Fruit fly (Drosophila melanogaster): ENCODE results near the gene Coq5.

Coq5 gene

DNA sequence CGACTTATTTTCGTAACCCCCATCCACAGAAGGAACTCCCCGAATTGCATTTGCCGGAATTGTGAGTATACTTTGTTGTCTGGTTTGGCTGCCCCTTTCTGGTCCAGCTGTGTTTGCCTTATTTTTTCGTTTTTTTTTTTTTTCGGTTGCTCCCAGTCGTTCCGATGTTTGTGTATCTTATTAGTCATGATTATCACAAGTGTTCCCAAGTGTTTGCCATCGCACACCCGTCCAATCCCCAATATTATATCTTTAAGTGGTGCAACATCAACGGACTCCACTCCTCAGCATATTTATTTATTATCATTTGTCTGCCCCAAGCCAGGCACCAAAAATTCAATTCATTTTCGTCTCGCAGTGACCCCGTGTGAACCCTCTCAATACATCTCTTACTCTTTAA is 34.9 kb upstream of the Coq5 start:
- TF ChIP-seq psq (optimal IDR thresholded peaks at IDR 0.05): no peak
- TF ChIP-seq ttk (optimal IDR thresholded peaks at IDR 0.05): no peak

- TF ChIP-seq psq (optimal IDR thresholded peaks at IDR 0.05) (no peak), Myc (optimal IDR thresholded peaks at IDR 0.05) (no peak), ttk (optimal IDR thresholded peaks at IDR 0.05) (no peak), h (optimal IDR thresholded peaks at IDR 0.05) (no peak), Sin3A (optimal IDR thresholded peaks at IDR 0.05) (no peak), insv (optimal IDR thresholded peaks at IDR 0.05) (no peak)
Measured at dm6 chrX:13228208-13228606, 33.9 kb upstream of the Coq5 start.

DNA sequence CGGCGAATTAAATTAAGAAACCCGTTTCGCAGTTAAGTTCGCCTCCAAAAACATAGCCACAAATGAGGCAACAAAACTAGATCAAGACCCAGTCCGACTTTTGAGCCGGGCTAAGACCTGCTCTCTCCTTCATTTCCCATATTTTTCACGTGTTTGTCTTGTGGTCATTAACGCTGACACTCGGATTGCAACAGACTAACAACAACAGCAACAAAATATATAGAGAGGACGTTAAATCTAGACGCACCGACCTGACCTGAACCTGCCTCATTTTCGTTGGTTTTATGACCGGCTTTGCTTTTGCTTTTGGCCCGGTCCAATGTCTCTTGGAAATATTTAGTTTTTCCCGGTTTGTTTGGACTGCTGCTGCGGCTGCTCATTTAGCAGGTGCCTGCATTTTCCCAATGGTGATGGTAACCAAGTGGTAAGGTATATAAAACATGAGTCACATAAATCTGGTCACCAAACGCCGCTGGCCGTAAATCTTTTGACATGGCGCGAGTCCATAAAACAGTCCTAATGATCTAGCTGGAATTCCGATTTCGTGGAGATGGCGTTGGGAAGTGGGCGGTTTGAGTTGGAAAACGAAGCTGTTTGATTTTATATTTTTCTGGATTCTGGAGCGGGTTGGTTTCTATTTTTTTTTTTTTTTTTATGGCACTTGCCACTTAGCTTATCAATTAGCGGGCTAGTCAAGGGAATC is 33.3 kb upstream of the Coq5 start:
- TF ChIP-seq insv (optimal IDR thresholded peaks at IDR 0.05) (no peak), Myc (optimal IDR thresholded peaks at IDR 0.05) (no peak), h (optimal IDR thresholded peaks at IDR 0.05) (no peak)

DNA sequence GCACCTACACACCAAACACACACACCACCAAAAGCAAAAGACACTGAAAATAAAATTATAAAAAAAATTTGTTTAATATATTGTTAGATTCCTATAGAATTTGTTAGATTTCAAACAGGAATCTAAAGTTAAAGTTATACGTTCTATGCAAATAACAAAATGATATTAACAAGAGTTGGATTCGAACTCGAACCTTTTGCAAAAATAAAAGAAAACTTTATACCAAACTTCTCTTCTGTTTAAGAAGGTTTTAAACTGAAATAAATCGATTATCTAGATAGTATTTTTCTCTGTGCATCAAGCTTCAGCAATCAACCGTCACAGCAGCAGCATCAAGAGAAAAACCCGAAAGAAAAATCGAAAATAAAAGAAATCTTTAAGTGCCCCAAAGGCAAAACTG is 32.1 kb upstream of the Coq5 start:
- TF ChIP-seq h (optimal IDR thresholded peaks at IDR 0.05): no peak
- no peak for TF ChIP-seq Sin3A (optimal IDR thresholded peaks at IDR 0.05)
- TF ChIP-seq ttk (optimal IDR thresholded peaks at IDR 0.05): no peak
- no peak for TF ChIP-seq insv (optimal IDR thresholded peaks at IDR 0.05)
- TF ChIP-seq Myc (optimal IDR thresholded peaks at IDR 0.05): no peak
- no peak for TF ChIP-seq psq (optimal IDR thresholded peaks at IDR 0.05)

- no peak for TF ChIP-seq psq (optimal IDR thresholded peaks at IDR 0.05)
- no peak for TF ChIP-seq Sin3A (optimal IDR thresholded peaks at IDR 0.05)
- TF ChIP-seq ttk (optimal IDR thresholded peaks at IDR 0.05): no peak
- no peak for TF ChIP-seq insv (optimal IDR thresholded peaks at IDR 0.05)
- no peak for TF ChIP-seq Myc (optimal IDR thresholded peaks at IDR 0.05)
- no peak for TF ChIP-seq h (optimal IDR thresholded peaks at IDR 0.05)
Measured at dm6 chrX:13224846-13225245, 30.5 kb upstream of the Coq5 start.

- no peak for TF ChIP-seq Myc (optimal IDR thresholded peaks at IDR 0.05)
- no peak for TF ChIP-seq Sin3A (optimal IDR thresholded peaks at IDR 0.05)
- TF ChIP-seq ttk (optimal IDR thresholded peaks at IDR 0.05): no peak
- no peak for TF ChIP-seq insv (optimal IDR thresholded peaks at IDR 0.05)
- no peak for TF ChIP-seq psq (optimal IDR thresholded peaks at IDR 0.05)
- TF ChIP-seq h (optimal IDR thresholded peaks at IDR 0.05): no peak
Measured at dm6 chrX:13221835-13222234, 27.5 kb upstream of the Coq5 start.

DNA sequence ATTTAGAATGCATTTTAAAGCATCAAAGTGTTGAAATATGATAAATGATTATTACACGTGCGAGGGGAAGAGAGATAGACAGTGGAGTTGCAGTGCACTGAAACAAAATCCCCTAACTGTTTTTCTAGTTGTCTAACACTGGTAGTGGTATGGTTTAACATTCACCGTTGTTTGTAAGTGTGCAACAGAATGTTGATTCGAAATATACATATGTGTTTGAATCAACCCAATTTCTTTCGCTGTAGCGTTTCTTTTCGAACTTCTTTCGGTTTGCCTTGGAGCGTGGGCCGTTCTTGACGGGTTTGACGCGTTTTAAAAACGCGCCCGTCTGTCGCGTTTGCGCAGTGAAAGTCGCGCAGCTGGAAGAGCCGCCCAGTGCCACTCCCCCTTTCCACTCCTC is 27.0 kb upstream of the Coq5 start:
- TF ChIP-seq Myc (optimal IDR thresholded peaks at IDR 0.05) (no peak), Sin3A (optimal IDR thresholded peaks at IDR 0.05) (no peak), h (optimal IDR thresholded peaks at IDR 0.05) (no peak), ttk (optimal IDR thresholded peaks at IDR 0.05) (no peak), psq (optimal IDR thresholded peaks at IDR 0.05) (no peak), insv (optimal IDR thresholded peaks at IDR 0.05) (no peak)

dm6 chrX:13220418-13220817 is 26.1 kb upstream of the Coq5 start:
- TF ChIP-seq insv (optimal IDR thresholded peaks at IDR 0.05) (no peak), h (optimal IDR thresholded peaks at IDR 0.05) (no peak), ttk (optimal IDR thresholded peaks at IDR 0.05) (no peak), psq (optimal IDR thresholded peaks at IDR 0.05) (no peak), Sin3A (optimal IDR thresholded peaks at IDR 0.05) (no peak), Myc (optimal IDR thresholded peaks at IDR 0.05) (no peak)

DNA sequence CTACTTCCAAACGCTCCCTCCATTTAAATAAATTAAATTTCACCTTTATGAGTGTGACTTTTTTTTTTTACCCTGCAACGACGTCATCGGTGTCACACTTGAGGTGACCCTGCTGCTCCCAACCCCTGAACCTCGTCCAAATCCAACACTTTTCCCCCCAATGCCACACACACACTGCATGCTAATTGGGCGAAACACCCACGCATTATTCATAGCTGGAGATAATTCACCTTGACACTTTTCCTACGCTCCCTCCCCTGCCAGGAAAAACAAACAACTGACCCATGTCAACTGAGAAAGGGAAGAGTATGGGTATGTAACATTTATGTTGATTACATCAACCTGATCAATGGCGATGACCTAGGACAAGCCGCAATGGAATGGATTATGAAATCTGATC is 24.9 kb upstream of the Coq5 start:
- no peak for TF ChIP-seq h (optimal IDR thresholded peaks at IDR 0.05)
- TF ChIP-seq Sin3A (optimal IDR thresholded peaks at IDR 0.05): no peak
- no peak for TF ChIP-seq psq (optimal IDR thresholded peaks at IDR 0.05)

DNA sequence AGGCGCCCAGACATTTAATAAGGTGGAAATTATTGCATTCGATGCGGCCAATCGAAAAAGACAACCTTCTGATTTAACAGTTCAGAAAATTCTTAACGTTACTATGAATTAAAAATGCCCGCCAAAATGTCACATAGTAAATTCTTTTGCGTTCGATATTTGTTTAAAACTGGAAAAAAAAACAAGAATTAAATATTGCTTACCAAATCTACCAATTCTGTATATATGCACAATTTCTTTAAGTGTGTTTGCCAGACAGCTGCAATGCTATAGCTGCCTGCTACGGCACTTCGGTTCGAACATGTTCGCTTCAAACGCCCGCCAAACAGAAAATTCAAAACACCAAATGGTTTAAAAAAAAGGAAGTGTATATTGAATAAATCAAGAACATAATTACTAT is 19.7 kb upstream of the Coq5 start:
- TF ChIP-seq ttk (optimal IDR thresholded peaks at IDR 0.05) (no peak), Sin3A (optimal IDR thresholded peaks at IDR 0.05) (no peak), h (optimal IDR thresholded peaks at IDR 0.05) (no peak), psq (optimal IDR thresholded peaks at IDR 0.05) (no peak), insv (optimal IDR thresholded peaks at IDR 0.05) (no peak), Myc (optimal IDR thresholded peaks at IDR 0.05) (no peak)

DNA sequence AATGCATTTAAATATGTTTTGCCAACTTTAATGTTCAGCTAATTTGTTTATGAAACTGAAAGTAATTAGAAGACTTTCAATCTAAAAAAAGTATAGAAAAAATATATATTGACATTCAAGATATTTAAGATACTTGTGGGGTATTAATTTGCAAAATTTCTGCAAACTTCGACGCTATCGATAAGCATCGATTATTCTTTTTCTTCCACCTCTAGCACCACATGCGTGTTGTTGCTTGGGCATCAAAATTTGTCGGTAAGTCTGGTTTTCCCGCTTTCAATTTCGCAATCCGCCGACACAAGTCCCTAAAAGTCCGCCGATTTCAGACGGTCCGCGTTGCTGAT is 17.8 kb upstream of the Coq5 start, which contains the start of gene REG:
Gene REG (plus strand): TSS at position 188 of the 344 bp plus-strand sequence.
- no peak for TF ChIP-seq ttk (optimal IDR thresholded peaks at IDR 0.05)
- TF ChIP-seq Myc (optimal IDR thresholded peaks at IDR 0.05): no peak
- no peak for TF ChIP-seq h (optimal IDR thresholded peaks at IDR 0.05)
- TF ChIP-seq insv (optimal IDR thresholded peaks at IDR 0.05): no peak
- TF ChIP-seq Sin3A (optimal IDR thresholded peaks at IDR 0.05): no peak
- TF ChIP-seq psq (optimal IDR thresholded peaks at IDR 0.05): no peak

dm6 chrX:13211357-13212137 is 17.2 kb upstream of the Coq5 start, which contains the start of gene sno:
Gene sno (minus strand): TSS chrX:13211674.
- no peak for TF ChIP-seq ttk (optimal IDR thresholded peaks at IDR 0.05)
- no peak for TF ChIP-seq Sin3A (optimal IDR thresholded peaks at IDR 0.05)
- no peak for TF ChIP-seq Myc (optimal IDR thresholded peaks at IDR 0.05)
- no peak for TF ChIP-seq h (optimal IDR thresholded peaks at IDR 0.05)
- no peak for TF ChIP-seq insv (optimal IDR thresholded peaks at IDR 0.05)
- TF ChIP-seq psq (optimal IDR thresholded peaks at IDR 0.05): no peak

DNA sequence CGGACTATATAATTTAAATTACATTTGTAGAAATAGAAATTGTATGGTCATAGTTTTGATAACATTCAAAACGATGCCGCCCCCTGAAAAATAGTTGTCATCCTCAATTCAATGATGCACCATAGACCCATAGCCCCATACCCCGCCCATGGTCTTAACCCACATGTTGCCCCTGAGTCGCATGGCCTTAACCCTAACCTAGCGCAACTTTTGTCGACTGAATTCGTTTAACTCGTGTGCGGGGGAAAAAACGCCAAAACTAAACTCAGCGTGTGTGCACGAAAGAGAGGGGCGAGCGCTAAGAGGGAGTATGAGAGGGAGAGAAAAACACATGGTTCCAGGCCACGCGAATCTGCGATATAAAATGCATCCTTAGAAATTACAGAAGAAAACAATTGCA is 16.1 kb upstream of the Coq5 start:
- no peak for TF ChIP-seq psq (optimal IDR thresholded peaks at IDR 0.05)
- TF ChIP-seq h (optimal IDR thresholded peaks at IDR 0.05): no peak
- TF ChIP-seq insv (optimal IDR thresholded peaks at IDR 0.05): no peak
- no peak for TF ChIP-seq Sin3A (optimal IDR thresholded peaks at IDR 0.05)
- no peak for TF ChIP-seq Myc (optimal IDR thresholded peaks at IDR 0.05)
- no peak for TF ChIP-seq ttk (optimal IDR thresholded peaks at IDR 0.05)
